Fruit fly (Drosophila melanogaster) whole organism, embryonic: ENCODE measurements around the gene MESR3.
A peak's percentile ranks its signal among the peaks of the same experiment; 100 is the strongest.

Experiments
- CG10462 ChIP-seq: fragments of 200-800 bp; sonication (Bioruptor generic); optimal IDR thresholded peaks from 2 replicates; lab custom pipeline; 2016; ENCODE audit warnings: missing biosample characterization, missing genetic modification characterization
- CG11398 ChIP-seq: fragments of 200-800 bp; sonication (Bioruptor generic); optimal IDR thresholded peaks from 2 replicates; lab custom pipeline; 2016; ENCODE audit warnings: missing biosample characterization, missing genetic modification characterization
- CG11560 ChIP-seq: fragments of 200-800 bp; sonication (Bioruptor generic); IDR thresholded peaks from 3 replicates; pipeline ENCODE4 v1.3.6; 2022; ENCODE audit warnings: missing biosample characterization, missing genetic modification characterization
- CG11723 ChIP-seq: fragments of 200-800 bp; sonication (Bioruptor generic); optimal IDR thresholded peaks from 2 replicates; lab custom pipeline; 2017; ENCODE audit warnings: missing biosample characterization, mild to moderate bottlenecking, missing genetic modification characterization
- CG12744 ChIP-seq: fragments of 200-800 bp; sonication (Bioruptor generic); optimal IDR thresholded peaks from 2 replicates; lab custom pipeline; 2016; ENCODE audit warnings: missing biosample characterization, missing genetic modification characterization
- CG13775 ChIP-seq: fragments of 200-800 bp; sonication (Bioruptor generic); optimal IDR thresholded peaks from 3 replicates; lab custom pipeline; 2017; ENCODE audit warnings: missing biosample characterization, mild to moderate bottlenecking, missing genetic modification characterization
- CG14965 ChIP-seq: fragments of 200-800 bp; sonication (Bioruptor generic); optimal IDR thresholded peaks from 2 replicates; lab custom pipeline; 2016; ENCODE audit warnings: missing biosample characterization, missing genetic modification characterization, borderline replicate concordance
- CG15073 ChIP-seq: fragments of 200-800 bp; sonication (Bioruptor generic); optimal IDR thresholded peaks from 2 replicates; lab custom pipeline; 2016; ENCODE audit warnings: missing biosample characterization, missing genetic modification characterization
- CG15696 ChIP-seq: fragments of 200-800 bp; sonication (Bioruptor generic); optimal IDR thresholded peaks from 2 replicates; lab custom pipeline; 2019; ENCODE audit warnings: missing biosample characterization, mild to moderate bottlenecking, missing genetic modification characterization, moderate library complexity
- CG1602 ChIP-seq: fragments of 200-800 bp; sonication (Bioruptor generic); optimal IDR thresholded peaks from 3 replicates; lab custom pipeline; 2016; ENCODE audit warnings: missing biosample characterization, missing genetic modification characterization
- CG2202 ChIP-seq: fragments of 200-800 bp; sonication (Bioruptor generic); optimal IDR thresholded peaks from 2 replicates; lab custom pipeline; 2018; ENCODE audit warnings: missing biosample characterization, mild to moderate bottlenecking, missing genetic modification characterization
- CG30403 ChIP-seq: fragments of 200-800 bp; sonication (Bioruptor generic); optimal IDR thresholded peaks from 3 replicates; lab custom pipeline; 2016; ENCODE audit warnings: missing biosample characterization, missing genetic modification characterization
- CG30431 ChIP-seq: fragments of 200-800 bp; sonication (Bioruptor generic); optimal IDR thresholded peaks from 2 replicates; lab custom pipeline; 2017; ENCODE audit warnings: missing biosample characterization, missing genetic modification characterization
- CG32532 ChIP-seq: fragments of 200-800 bp; sonication (Bioruptor generic); IDR thresholded peaks from 2 replicates; pipeline ENCODE4 v1.3.6; 2022; ENCODE audit warnings: missing biosample characterization, missing genetic modification characterization
- CG33557 ChIP-seq: fragments of 200-800 bp; sonication (Bioruptor generic); optimal IDR thresholded peaks from 2 replicates; lab custom pipeline; 2019; ENCODE audit warnings: missing biosample characterization, mild to moderate bottlenecking, missing genetic modification characterization, moderate library complexity
- CG34224 ChIP-seq: fragments of 200-800 bp; sonication (Bioruptor generic); IDR thresholded peaks from 3 replicates; pipeline ENCODE4 v1.3.6; 2022; ENCODE audit warnings: missing biosample characterization, missing genetic modification characterization; ENCODE audit not compliant: partially characterized antibody
- CG34376 ChIP-seq: fragments of 200-800 bp; sonication (Bioruptor generic); optimal IDR thresholded peaks from 2 replicates; lab custom pipeline; 2018; ENCODE audit warnings: missing biosample characterization, mild to moderate bottlenecking, missing genetic modification characterization
- CG3847 ChIP-seq: fragments of 200-800 bp; sonication (Bioruptor generic); IDR thresholded peaks from 2 replicates; pipeline ENCODE4 v1.3.6; 2022; ENCODE audit warnings: missing biosample characterization, missing genetic modification characterization
- CG5953 ChIP-seq: fragments of 200-800 bp; sonication (Bioruptor generic); IDR thresholded peaks from 2 replicates; pipeline ENCODE4 v1.3.6; 2022; ENCODE audit warnings: missing biosample characterization, missing genetic modification characterization
- CG6175 ChIP-seq: fragments of 200-800 bp; sonication (Bioruptor generic); IDR thresholded peaks from 3 replicates; pipeline ENCODE4 v1.3.6; 2022; ENCODE audit warnings: missing biosample characterization, missing genetic modification characterization
- CG7271 ChIP-seq: fragments of 200-800 bp; sonication (Bioruptor generic); optimal IDR thresholded peaks from 2 replicates; lab custom pipeline; 2018; ENCODE audit warnings: missing biosample characterization, mild to moderate bottlenecking, missing genetic modification characterization, moderate library complexity
- CG7987 ChIP-seq: fragments of 200-800 bp; sonication (Bioruptor generic); optimal IDR thresholded peaks from 2 replicates; lab custom pipeline; 2018; ENCODE audit warnings: missing biosample characterization, mild to moderate bottlenecking, missing genetic modification characterization, moderate library complexity
- CG9437 ChIP-seq: fragments of 200-800 bp; sonication (Bioruptor generic); optimal IDR thresholded peaks from 2 replicates; lab custom pipeline; 2018; ENCODE audit warnings: missing biosample characterization, mild to moderate bottlenecking, missing genetic modification characterization
- CG9609 ChIP-seq: fragments of 200-800 bp; sonication (Bioruptor generic); optimal IDR thresholded peaks from 3 replicates; lab custom pipeline; 2016; ENCODE audit warnings: missing biosample characterization, missing genetic modification characterization
- Gug ChIP-seq: fragments of 200-800 bp; sonication (Bioruptor generic); IDR thresholded peaks from 4 replicates; pipeline ENCODE4 v1.3.6; 2022; ENCODE audit warnings: missing biosample characterization, missing genetic modification characterization
- H2.0 ChIP-seq: fragments of 200-800 bp; sonication (Bioruptor generic); IDR thresholded peaks from 2 replicates; pipeline ENCODE4 v1.3.6; 2022; ENCODE audit warnings: missing biosample characterization, missing genetic modification characterization
- Hand ChIP-seq: fragments of 200-800 bp; sonication (Bioruptor generic); optimal IDR thresholded peaks from 2 replicates; lab custom pipeline; 2017; ENCODE audit warnings: mild to moderate bottlenecking, missing biosample characterization, missing genetic modification reagents, missing genetic modification characterization
- Lpt ChIP-seq: fragments of >200 bp; optimal IDR thresholded peaks from 2 replicates; lab custom pipeline; 2018; ENCODE audit warnings: missing biosample characterization, missing genetic modification characterization
- MBD-R2 ChIP-seq: fragments of 200-800 bp; sonication (Bioruptor generic); IDR thresholded peaks from 2 replicates; pipeline ENCODE4 v1.3.6; 2022; ENCODE audit warnings: missing biosample characterization, missing genetic modification characterization
- Mad ChIP-seq: fragments of 200-800 bp; sonication (Bioruptor generic); optimal IDR thresholded peaks from 2 replicates; lab custom pipeline; 2016; ENCODE audit warnings: missing biosample characterization, missing genetic modification characterization
- Nf-YB ChIP-seq: fragments of 200-800 bp; sonication (Bioruptor generic); optimal IDR thresholded peaks from 3 replicates; lab custom pipeline; 2019; ENCODE audit warnings: missing biosample characterization, mild to moderate bottlenecking, missing genetic modification characterization, moderate library complexity
- Oaz ChIP-seq: fragments of 200-800 bp; sonication (Bioruptor generic); IDR thresholded peaks from 2 replicates; pipeline ENCODE4 v1.3.6; 2022; ENCODE audit warnings: missing biosample characterization, missing genetic modification characterization
- Opbp ChIP-seq: fragments of 200-800 bp; sonication (Bioruptor generic); IDR thresholded peaks from 3 replicates; pipeline ENCODE4 v1.3.6; 2022; ENCODE audit warnings: missing biosample characterization, missing genetic modification characterization; ENCODE audit not compliant: partially characterized antibody
- Optix ChIP-seq: fragments of 200-800 bp; sonication (Bioruptor generic); IDR thresholded peaks from 3 replicates; pipeline ENCODE4 v1.3.6; 2022; ENCODE audit warnings: missing biosample characterization, missing genetic modification characterization
- Pdp1 ChIP-seq, 2 experiments: fragments of 200-800 bp; sonication (Bioruptor generic); optimal IDR thresholded peaks; 3 replicates each; lab custom pipeline; 2016; ENCODE audit warnings: missing biosample characterization in 2 of 2, missing genetic modification characterization in 2 of 2, mild to moderate bottlenecking in 1 of 2, moderate library complexity in 1 of 2
- Ssrp ChIP-seq: fragments of 200-800 bp; sonication (Bioruptor generic); optimal IDR thresholded peaks from 2 replicates; lab custom pipeline; 2018; ENCODE audit warnings: missing biosample characterization, mild to moderate bottlenecking, missing genetic modification characterization, moderate library complexity
- aop ChIP-seq: fragments of 200-800 bp; sonication (Bioruptor generic); IDR thresholded peaks from 2 replicates; pipeline ENCODE4 v1.3.6; 2022; ENCODE audit warnings: missing biosample characterization, missing genetic modification characterization
- cad ChIP-seq: fragments of >200 bp; optimal IDR thresholded peaks from 2 replicates; lab custom pipeline; 2017; ENCODE audit warnings: missing biosample characterization, missing genetic modification characterization
- chm ChIP-seq: fragments of 200-800 bp; sonication (Bioruptor generic); IDR thresholded peaks from 2 replicates; pipeline ENCODE4 v1.3.6; 2022; ENCODE audit warnings: missing biosample characterization, missing genetic modification characterization
- dysf ChIP-seq: fragments of 200-800 bp; sonication (Bioruptor generic); IDR thresholded peaks from 3 replicates; pipeline ENCODE4 v1.3.6; 2022; ENCODE audit warnings: missing biosample characterization, missing genetic modification characterization
- ems ChIP-seq: fragments of 200-800 bp; sonication (Bioruptor generic); optimal IDR thresholded peaks from 3 replicates; lab custom pipeline; 2016; ENCODE audit warnings: missing biosample characterization, missing genetic modification characterization
- en ChIP-seq: fragments of 200-800 bp; sonication (Bioruptor generic); optimal IDR thresholded peaks from 2 replicates; lab custom pipeline; 2016; ENCODE audit warnings: missing biosample characterization, missing genetic modification characterization
- jigr1 ChIP-seq: fragments of 200-800 bp; sonication (Bioruptor generic); IDR thresholded peaks from 3 replicates; pipeline ENCODE4 v1.3.6; 2022; ENCODE audit warnings: missing biosample characterization, missing genetic modification characterization
- lilli ChIP-seq: fragments of 200-800 bp; sonication (Bioruptor generic); optimal IDR thresholded peaks from 3 replicates; lab custom pipeline; 2016; ENCODE audit warnings: missing biosample characterization, missing genetic modification characterization
- mam ChIP-seq: fragments of 200-800 bp; sonication (Bioruptor generic); optimal IDR thresholded peaks from 3 replicates; lab custom pipeline; 2016; ENCODE audit warnings: missing biosample characterization, missing genetic modification characterization
- sens ChIP-seq: fragments of 200-800 bp; sonication (Bioruptor generic); peaks from one replicate; lab custom pipeline; 2016; ENCODE audit warnings: missing biosample characterization, missing genetic modification characterization
- slou ChIP-seq: fragments of 200-800 bp; sonication (Bioruptor generic); optimal IDR thresholded peaks from 3 replicates; lab custom pipeline; 2016; ENCODE audit warnings: missing biosample characterization, missing genetic modification characterization
- slp2 ChIP-seq: fragments of 200-800 bp; sonication (Bioruptor generic); optimal IDR thresholded peaks from 2 replicates; lab custom pipeline; 2016; ENCODE audit warnings: missing biosample characterization, missing genetic modification characterization
- sna ChIP-seq: fragments of 200-800 bp; sonication (Bioruptor generic); IDR thresholded peaks from 2 replicates; pipeline ENCODE4 v1.3.6; 2022; ENCODE audit warnings: missing biosample characterization, missing genetic modification characterization; ENCODE audit not compliant: partially characterized antibody
- trem ChIP-seq: fragments of 200-800 bp; optimal IDR thresholded peaks from 3 replicates; lab custom pipeline; 2019; ENCODE audit warnings: missing biosample characterization, mild to moderate bottlenecking, missing genetic modification characterization, moderate library complexity
- tx ChIP-seq: fragments of 200-800 bp; sonication (Bioruptor generic); optimal IDR thresholded peaks from 2 replicates; lab custom pipeline; 2016; ENCODE audit warnings: missing biosample characterization, missing genetic modification characterization

The MESR3 gene

dm6 chr2L:18626987-18627386 lies 9.9 kb downstream of the MESR3 start (continued):
- TF ChIP-seq CG11723 (peak; percentile 77), aop (GFP tag; lab: Robert Waterston, UW) (no peak), sens (GFP tag; lab: Kevin White, UChicago) (peak; percentile 99), CG11398 (GFP tag; lab: Kevin White, UChicago) (peak; percentile 90), Mad (GFP tag; lab: Kevin White, UChicago) (peak; percentile 40), Hand (GFP tag; lab: Kevin White, UChicago) (peak; percentile 85), lilli (GFP tag; lab: Kevin White, UChicago) (peak; percentile 69), CG6175 (GFP tag; lab: Robert Waterston, UW) (0 out of 3 replicates have a peak, but pooled peaks have one; percentile 30), CG14965 (GFP tag; lab: Kevin White, UChicago) (peak; percentile 80), Gug (GFP tag; lab: Robert Waterston, UW) (no peak), tx (GFP tag; lab: Kevin White, UChicago) (peak; percentile 32), chm (GFP tag; lab: Robert Waterston, UW) (peak; percentile 85), Optix (GFP tag; lab: Robert Waterston, UW) (peak; percentile 60; the same call in 2 of the 3 replicates), ems (GFP tag; lab: Kevin White, UChicago) (peak; percentile 50), CG9437 (GFP tag; lab: Kevin White, UChicago) (no peak), cad (GFP tag; lab: Kevin White, UChicago) (no peak), Ssrp (no peak), CG12744 (GFP tag; lab: Kevin White, UChicago) (peak; percentile 84), CG15073 (no peak), Pdp1 (GFP tag; optimal IDR thresholded peaks at IDR 0.05; lab: Kevin White, UChicago) (peak; percentile 69 to 79), MBD-R2 (GFP tag; lab: Robert Waterston, UW) (peak; percentile 10; the same call in 1 of the 2 replicates), CG9609 (GFP tag; lab: Kevin White, UChicago) (peak; percentile 56), jigr1 (GFP tag; lab: Robert Waterston, UW) (no peak), CG10462 (GFP tag; lab: Kevin White, UChicago) (peak; percentile 78), Lpt (GFP tag; lab: Kevin White, UChicago) (no peak), CG3847 (GFP tag; lab: Robert Waterston, UW) (0 out of 2 replicates have a peak, but pooled peaks have one; percentile 37), CG15696 (tag; lab: Kevin White, UChicago) (peak; percentile 60), CG32532 (GFP tag; lab: Robert Waterston, UW) (no peak), sna (GFP tag; lab: Robert Waterston, UW) (no peak), CG33557 (GFP tag; lab: Kevin White, UChicago) (peak; percentile 64), slou (GFP tag; lab: Kevin White, UChicago) (peak; percentile 12), CG13775 (peak; percentile 49), CG2202 (tag; lab: Kevin White, UChicago) (peak; percentile 91), Opbp (no peak), CG5953 (peak; percentile 68; the same call in 1 of the 2 replicates), en (GFP tag; lab: Kevin White, UChicago) (peak; percentile 75), CG1602 (GFP tag; lab: Kevin White, UChicago) (peak; percentile 70), Nf-YB (GFP tag; lab: Kevin White, UChicago) (peak; percentile 74), CG34376 (GFP tag; lab: Kevin White, UChicago) (peak; percentile 86), CG34224 (GFP tag; lab: Robert Waterston, UW) (no peak), mam (GFP tag; lab: Kevin White, UChicago) (peak; percentile 64), dysf (GFP tag; lab: Robert Waterston, UW) (peak; percentile 34; the same call in 2 of the 3 replicates), H2.0 (GFP tag; lab: Robert Waterston, UW) (peak; percentile 57), CG11560 (tag; lab: Robert Waterston, UW) (no peak), Oaz (GFP tag; lab: Robert Waterston, UW) (no peak), CG7987 (peak; percentile 93), CG30403 (GFP tag; lab: Kevin White, UChicago) (peak; percentile 44), slp2 (GFP tag; lab: Kevin White, UChicago) (peak; percentile 66), trem (tag; lab: Kevin White, UChicago) (peak; percentile 15), CG7271 (tag; lab: Kevin White, UChicago) (peak; percentile 63), CG30431 (GFP tag; lab: Kevin White, UChicago) (no peak)
